Fruit fly (Drosophila melanogaster): Measurements from ENCODE around the gene RhoGAP71E.

DNA sequence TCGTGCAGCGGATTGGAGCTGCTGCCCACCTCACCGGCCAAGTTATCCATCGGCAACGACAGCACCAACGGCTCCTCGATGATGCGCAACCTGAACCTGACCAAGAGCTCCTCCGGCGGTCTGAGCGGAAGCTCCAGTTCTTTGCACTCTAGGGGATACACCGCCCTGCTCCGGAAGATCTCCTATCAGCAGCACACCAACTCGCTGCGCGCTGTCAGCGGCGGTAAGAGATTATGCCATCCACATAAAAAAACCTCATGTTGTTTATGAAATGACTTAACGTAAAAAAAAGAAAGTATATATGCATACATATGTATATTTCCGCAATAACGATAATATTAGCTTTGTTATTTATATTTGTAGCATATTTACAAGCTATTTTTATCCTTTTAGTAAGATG, 19.9 kb upstream of the RhoGAP71E start:
- no peak for TF ChIP-seq CTCF (optimal IDR thresholded peaks at IDR 0.05)
- no peak for TF ChIP-seq CG8478 (optimal IDR thresholded peaks at IDR 0.05)

All from S2 (cell line).